Fruit fly (Drosophila melanogaster): ENCODE measurements around the gene ko.

ko gene

dm6 chr3L:21049417-21049914 is 81.5 kb downstream of the ko start (continued):
- TF ChIP-seq Ptx1 (GFP tag; IDR thresholded peaks at IDR 0.05) = 0 out of 2 replicates have a peak, but pooled peaks have one; percentile 6
- TF ChIP-seq H15 (GFP tag; IDR thresholded peaks at IDR 0.05) = no peak
- TF ChIP-seq CG14667 (GFP tag; IDR thresholded peaks at IDR 0.05) = no peak
- TF ChIP-seq lola (GFP tag; optimal IDR thresholded peaks at IDR 0.05) = peak in 1 of 3 experiments; percentile 73
- peak; percentile 32 for TF ChIP-seq Ets97D (GFP tag; optimal IDR thresholded peaks at IDR 0.05)
- peak; percentile 1 for TF ChIP-seq unpg (GFP tag; optimal IDR thresholded peaks at IDR 0.05)
- TF ChIP-seq repo (GFP tag; optimal IDR thresholded peaks at IDR 0.05) = peak; percentile 5
- TF ChIP-seq sob (GFP tag; IDR thresholded peaks at IDR 0.05) = peak; percentile 29; the same call in 1 of the 2 replicates
- no peak for TF ChIP-seq Gsc (GFP tag; IDR thresholded peaks at IDR 0.05)
- no peak for TF ChIP-seq eyg (GFP tag; optimal IDR thresholded peaks at IDR 0.05)
- TF ChIP-seq peb (GFP tag; IDR thresholded peaks at IDR 0.05) = no peak
- no peak for TF ChIP-seq Hsf (GFP tag; optimal IDR thresholded peaks at IDR 0.05)
- no peak for TF ChIP-seq CG11560 (tag; IDR thresholded peaks at IDR 0.05)
- TF ChIP-seq gro (GFP tag; optimal IDR thresholded peaks at IDR 0.05) = peak; percentile 61
- no peak for TF ChIP-seq pnt (GFP tag; optimal IDR thresholded peaks at IDR 0.05)
- no peak for TF ChIP-seq Meics (GFP tag; optimal IDR thresholded peaks at IDR 0.05)
- peak; percentile 4 for TF ChIP-seq CG11398 (GFP tag; optimal IDR thresholded peaks at IDR 0.05)
- TF ChIP-seq CG6854 (GFP tag; optimal IDR thresholded peaks at IDR 0.05) = no peak
- peak; percentile 0 for TF ChIP-seq CG9727 (GFP tag; optimal IDR thresholded peaks at IDR 0.05)
- 0 out of 2 replicates have a peak, but pooled peaks have one; percentile 11 for TF ChIP-seq onecut (GFP tag; IDR thresholded peaks at IDR 0.05)
- TF ChIP-seq Ets65A (GFP tag) = peak; percentile 61
- TF ChIP-seq CG9876 (GFP tag; optimal IDR thresholded peaks at IDR 0.05) = peak; percentile 30
- no peak for TF ChIP-seq nom (GFP tag; optimal IDR thresholded peaks at IDR 0.05)
- no peak for TF ChIP-seq slou (GFP tag; optimal IDR thresholded peaks at IDR 0.05)
- TF ChIP-seq bcd (GFP tag; optimal IDR thresholded peaks at IDR 0.05) = no peak
- no peak for TF ChIP-seq ems (GFP tag; optimal IDR thresholded peaks at IDR 0.05)
- no peak for TF ChIP-seq scrt (GFP tag; optimal IDR thresholded peaks at IDR 0.05)
- TF ChIP-seq HLH4C (GFP tag; IDR thresholded peaks at IDR 0.05; ENCODE audit: partially characterized antibody) = peak; percentile 29; the same call in 1 of the 3 replicates
- peak; percentile 21 for TF ChIP-seq mirr (GFP tag; optimal IDR thresholded peaks at IDR 0.05)
- TF ChIP-seq CG15514 (GFP tag; optimal IDR thresholded peaks at IDR 0.05) = peak; percentile 47
- no peak for TF ChIP-seq fd3F (GFP tag; optimal IDR thresholded peaks at IDR 0.05)
- no peak for TF ChIP-seq odd (GFP tag; optimal IDR thresholded peaks at IDR 0.05)
- no peak for TF ChIP-seq GATAe (GFP tag; conservative IDR thresholded peaks at IDR 0.05)
- no peak for TF ChIP-seq CG7786 (GFP tag; optimal IDR thresholded peaks at IDR 0.05)
- TF ChIP-seq bab2 (GFP tag; optimal IDR thresholded peaks at IDR 0.05) = peak; percentile 17
- peak; percentile 43; the same call in 1 of the 2 replicates for TF ChIP-seq amos (GFP tag; IDR thresholded peaks at IDR 0.05; ENCODE audit: partially characterized antibody)
- TF ChIP-seq CG5245 (GFP tag; optimal IDR thresholded peaks at IDR 0.05) = no peak
- TF ChIP-seq CHES-1-like (GFP tag; optimal IDR thresholded peaks at IDR 0.05) = peak; percentile 49
- peak; percentile 13 for TF ChIP-seq Blimp-1 (GFP tag; optimal IDR thresholded peaks at IDR 0.05)
- TF ChIP-seq oc (tag; optimal IDR thresholded peaks at IDR 0.05) = peak; percentile 68
- no peak for TF ChIP-seq CG31224 (GFP tag; IDR thresholded peaks at IDR 0.05)
- no peak for TF ChIP-seq tll (GFP tag; optimal IDR thresholded peaks at IDR 0.05)
- TF ChIP-seq CG12659 (GFP tag; optimal IDR thresholded peaks at IDR 0.05) = peak; percentile 32
- TF ChIP-seq CG4707 (GFP tag; optimal IDR thresholded peaks at IDR 0.05) = no peak
- no peak for TF ChIP-seq CG14860 (GFP tag; IDR thresholded peaks at IDR 0.05; ENCODE audit: partially characterized antibody)
- TF ChIP-seq zen (tag; optimal IDR thresholded peaks at IDR 0.05) = peak; percentile 9
- TF ChIP-seq HLH3B (GFP tag; IDR thresholded peaks at IDR 0.05) = 0 out of 2 replicates have a peak, but pooled peaks have one; percentile 18
- TF ChIP-seq CG15269 (tag; optimal IDR thresholded peaks at IDR 0.05) = no peak
- TF ChIP-seq E2f2 (GFP tag; IDR thresholded peaks at IDR 0.05) = 0 out of 2 replicates have a peak, but pooled peaks have one; percentile 25
- TF ChIP-seq CG9817 (tag; optimal IDR thresholded peaks at IDR 0.05) = no peak
